Worm (Caenorhabditis elegans): Measurements from ENCODE around the gene mrpl-21.

Gene mrpl-21

ce11 chrIII:4227363-4227762 lies 16.0 kb downstream of the mrpl-21 start (continued):
- no peak for TF ChIP-seq F49E8.2 (tag; optimal IDR thresholded peaks at IDR 0.05; ENCODE audit: borderline replicate concordance)
- no peak for TF ChIP-seq nhr-11 (tag; optimal IDR thresholded peaks at IDR 0.05)
- peak; percentile 31; the same call in 1 of the 2 replicates for TF ChIP-seq php-3 (GFP tag; IDR thresholded peaks at IDR 0.05)

ce11 chrIII:4224722-4225121 lies 18.6 kb downstream of the mrpl-21 start:
- no peak for TF ChIP-seq lin-29 (GFP tag; IDR thresholded peaks at IDR 0.05)
- TF ChIP-seq ceh-44 (GFP tag; IDR thresholded peaks at IDR 0.05), result no peak
- no peak for TF ChIP-seq zfp-2 (tag; optimal IDR thresholded peaks at IDR 0.05)
- TF ChIP-seq ceh-32 (tag; optimal IDR thresholded peaks at IDR 0.05; ENCODE audit: poor library complexity), result no peak
- TF ChIP-seq ceh-28 (tag; optimal IDR thresholded peaks at IDR 0.05), result no peak
- no peak for TF ChIP-seq jun-1 (tag; optimal IDR thresholded peaks at IDR 0.05)
- TF ChIP-seq fkh-10 (GFP tag; optimal IDR thresholded peaks at IDR 0.05), result no peak
- TF ChIP-seq hmg-1.1 (GFP tag; IDR thresholded peaks at IDR 0.05), result no peak

ce11 chrIII:4223668-4224127 lies 19.7 kb downstream of the mrpl-21 start:
- TF ChIP-seq madf-5 (GFP tag; IDR thresholded peaks at IDR 0.05) (no peak), duxl-1 (tag; optimal IDR thresholded peaks at IDR 0.05; ENCODE audit: poor library complexity) (no peak), sdz-12 (GFP tag; optimal IDR thresholded peaks at IDR 0.05) (no peak), nhr-76 (tag; optimal IDR thresholded peaks at IDR 0.05) (no peak), nhr-48 (tag; optimal IDR thresholded peaks at IDR 0.05) (peak; percentile 64), dve-1 (tag; optimal IDR thresholded peaks at IDR 0.05; ENCODE audit: insufficient read depth) (peak; percentile 90), aha-1 (tag) (peak; percentile 98), nhr-6 (tag; optimal IDR thresholded peaks at IDR 0.05) (peak; percentile 73), set-16 (GFP tag; IDR thresholded peaks at IDR 0.05) (peak; percentile 60), nhr-102 (tag; optimal IDR thresholded peaks at IDR 0.05) (peak; percentile 4), nhr-237 (tag; optimal IDR thresholded peaks at IDR 0.05) (no peak), attf-4 (tag; optimal IDR thresholded peaks at IDR 0.05) (no peak), lin-38 (GFP tag; IDR thresholded peaks at IDR 0.05) (peak; percentile 48), saeg-2 (GFP tag; IDR thresholded peaks at IDR 0.05) (no peak), hlh-30 (tag; optimal IDR thresholded peaks at IDR 0.05; ENCODE audit: insufficient read depth) (peak; percentile 91), lin-39 (tag; optimal IDR thresholded peaks at IDR 0.05) (no peak), pqm-1 (tag; optimal IDR thresholded peaks at IDR 0.05) (no peak), ama-1 (optimal IDR thresholded peaks at IDR 0.05) (no peak), unc-62 (GFP tag; optimal IDR thresholded peaks at IDR 0.05 in 1 of 2) (peak in 1 of 2 experiments; percentile 99), unc-62 (tag; optimal IDR thresholded peaks at IDR 0.05) (no peak), ceh-44 (GFP tag; IDR thresholded peaks at IDR 0.05) (no peak), zfp-3 (GFP tag; conservative IDR thresholded peaks at IDR 0.05) (no peak), R02D3.7 (tag; optimal IDR thresholded peaks at IDR 0.05) (no peak), daf-8 (GFP tag; IDR thresholded peaks at IDR 0.05) (no peak), zip-11 (GFP tag; IDR thresholded peaks at IDR 0.05) (no peak), jun-1 (tag; optimal IDR thresholded peaks at IDR 0.05) (peak; percentile 56), skn-1 (tag; optimal IDR thresholded peaks at IDR 0.05) (no peak), gei-8 (GFP tag; optimal IDR thresholded peaks at IDR 0.05) (no peak), ZK337.2 (GFP tag; IDR thresholded peaks at IDR 0.05) (no peak), mxl-2 (GFP tag; conservative IDR thresholded peaks at IDR 0.05) (no peak), cey-2 (tag; optimal IDR thresholded peaks at IDR 0.05; ENCODE audit: borderline replicate concordance, insufficient read depth) (no peak), fos-1 (tag; optimal IDR thresholded peaks at IDR 0.05) (no peak), daf-12 (tag; optimal IDR thresholded peaks at IDR 0.05) (no peak), dmd-8 (GFP tag; IDR thresholded peaks at IDR 0.05) (no peak; the same call in 1 of the 2 replicates), lin-13 (GFP tag; optimal IDR thresholded peaks at IDR 0.05) (peak; percentile 45), mes-2 (tag; optimal IDR thresholded peaks at IDR 0.05; ENCODE audit: poor library complexity, severe bottlenecking) (peak; percentile 80), php-3 (GFP tag; IDR thresholded peaks at IDR 0.05) (0 out of 2 replicates have a peak, but pooled peaks have one; percentile 15), ceh-82 (tag; optimal IDR thresholded peaks at IDR 0.05) (no peak), T26A8.4 (GFP tag; IDR thresholded peaks at IDR 0.05) (peak; percentile 57), fkh-10 (GFP tag; optimal IDR thresholded peaks at IDR 0.05) (peak; percentile 72), dpl-1 (GFP tag; optimal IDR thresholded peaks at IDR 0.05) (peak; percentile 64)

Measured in whole organism, L4 larva.